Worm (Caenorhabditis elegans) whole organism, L4 larva: ENCODE data around the gene Y32B12B.2.

Source experiments
- nhr-237 ChIP-seq: sonication (generic microtip); optimal IDR thresholded peaks from 2 replicates; lab custom pipeline; 2017; ENCODE audit warnings: missing biosample characterization, missing genetic modification characterization
- nhr-28 ChIP-seq: fragments of 150-350 bp; optimal IDR thresholded peaks from 2 replicates; lab custom pipeline; 2014; ENCODE audit warnings: missing biosample characterization, missing genetic modification characterization
- nhr-77 ChIP-seq: fragments of 150-350 bp; optimal IDR thresholded peaks from 2 replicates; lab custom pipeline; 2014; ENCODE audit warnings: missing biosample characterization, missing genetic modification characterization
- pqm-1 ChIP-seq: sonication (generic microtip); optimal IDR thresholded peaks from 2 replicates; lab custom pipeline; 2017; ENCODE audit warnings: missing biosample characterization, missing genetic modification characterization
- sdz-12 ChIP-seq: fragments of 200-800 bp; sonication (Bioruptor generic); optimal IDR thresholded peaks from 2 replicates; lab custom pipeline; 2018; ENCODE audit warnings: mild to moderate bottlenecking, missing genetic modification characterization, missing compliant biosample characterization

DNA sequence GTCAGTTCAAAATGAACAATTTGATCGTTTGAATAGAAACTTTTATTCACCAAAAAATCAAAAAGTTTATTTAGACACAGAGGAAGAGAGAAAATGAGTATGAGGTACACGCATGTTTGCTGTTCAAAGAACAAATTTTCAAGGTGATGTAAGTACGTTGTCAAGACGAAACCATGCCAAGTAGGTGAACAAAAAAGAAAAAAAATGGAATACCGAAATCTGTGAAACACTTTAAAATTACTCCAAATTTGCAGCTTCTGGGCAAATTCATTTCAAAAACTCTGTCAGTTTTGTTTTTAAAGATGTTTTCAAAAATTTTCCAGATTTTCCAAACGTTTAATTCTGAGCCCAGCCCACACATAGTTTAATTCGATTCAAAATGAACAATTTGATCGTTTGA lies 42.2 kb downstream of the Y32B12B.2 start, which contains the start of gene nhr-271:
- no peak for TF ChIP-seq nhr-237
- TF ChIP-seq sdz-12, result no peak
- no peak for TF ChIP-seq pqm-1 (tag; lab: Kevin White, UChicago)
- no peak for TF ChIP-seq nhr-28
- TF ChIP-seq nhr-77, result no peak
